Worm (Caenorhabditis elegans): Measurements from ENCODE around the gene K07F5.17.

Gene K07F5.17

ce11 chrIV:9842071-9842470, at the start of gene K07F5.17:
Gene K07F5.17 (plus strand): TSS chrIV:9842371.
- TF ChIP-seq fos-1 (tag; optimal IDR thresholded peaks at IDR 0.05) (no peak), ceh-16 (tag; optimal IDR thresholded peaks at IDR 0.05) (no peak), lsy-12 (tag; optimal IDR thresholded peaks at IDR 0.05) (no peak), ama-1 (optimal IDR thresholded peaks at IDR 0.05) (no peak), lin-15B (tag; optimal IDR thresholded peaks at IDR 0.05) (no peak), sea-2 (GFP tag; optimal IDR thresholded peaks at IDR 0.05) (no peak), nhr-23 (tag; optimal IDR thresholded peaks at IDR 0.05) (no peak), fkh-2 (tag; optimal IDR thresholded peaks at IDR 0.05) (no peak)

ce11 chrIV:9795250-9795649, 46.9 kb upstream of the K07F5.17 start:
- TF ChIP-seq R02D3.7 (tag; optimal IDR thresholded peaks at IDR 0.05) = no peak
- TF ChIP-seq ama-1 (optimal IDR thresholded peaks at IDR 0.05) = no peak
- no peak for TF ChIP-seq nhr-67 (tag; optimal IDR thresholded peaks at IDR 0.05)
- TF ChIP-seq fkh-10 (GFP tag; optimal IDR thresholded peaks at IDR 0.05) = no peak
- no peak for TF ChIP-seq ceh-28 (tag; optimal IDR thresholded peaks at IDR 0.05)

DNA sequence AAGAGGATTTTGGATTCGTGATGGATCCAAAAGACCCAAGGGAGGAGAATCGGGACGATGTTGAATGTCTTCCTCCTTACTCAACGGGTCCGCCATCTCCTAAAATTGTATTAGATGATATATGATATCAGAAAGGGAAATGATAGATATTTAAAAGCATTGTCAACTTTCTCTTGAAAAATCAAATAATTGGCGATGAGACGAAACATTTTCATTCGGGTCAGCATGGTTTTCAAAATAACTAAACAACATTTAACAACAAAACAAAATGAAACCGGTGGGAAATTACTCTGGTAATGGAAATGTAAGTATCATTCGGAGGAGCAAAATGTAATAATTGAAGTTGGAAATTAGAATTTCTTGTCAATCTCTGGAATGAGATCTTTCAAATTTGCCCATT, 45.7 kb upstream of the K07F5.17 start, which contains the start of gene pis-1:
Gene pis-1 (minus strand): TSS at position 101 of the 400 bp plus-strand sequence.
- TF ChIP-seq skn-1 (tag; optimal IDR thresholded peaks at IDR 0.05) = no peak
- TF ChIP-seq zag-1 (tag; optimal IDR thresholded peaks at IDR 0.05) = no peak
- no peak for TF ChIP-seq hmg-11 (tag; optimal IDR thresholded peaks at IDR 0.05)
- TF ChIP-seq elt-3 (tag; optimal IDR thresholded peaks at IDR 0.05) = no peak
- no peak for TF ChIP-seq nhr-237 (tag; optimal IDR thresholded peaks at IDR 0.05)
- no peak for TF ChIP-seq nhr-77 (tag; optimal IDR thresholded peaks at IDR 0.05)
- no peak for TF ChIP-seq nhr-25 (tag; optimal IDR thresholded peaks at IDR 0.05)
- no peak for TF ChIP-seq ceh-16 (tag; optimal IDR thresholded peaks at IDR 0.05)
- no peak for TF ChIP-seq snpc-4 (tag; optimal IDR thresholded peaks at IDR 0.05)
- no peak for TF ChIP-seq unc-39 (tag; optimal IDR thresholded peaks at IDR 0.05)
- TF ChIP-seq nfya-1 (tag; optimal IDR thresholded peaks at IDR 0.05; ENCODE audit: insufficient read depth) = no peak

- no peak for TF ChIP-seq unc-62 (GFP tag; optimal IDR thresholded peaks at IDR 0.05)
- TF ChIP-seq elt-2 (tag; optimal IDR thresholded peaks at IDR 0.05) = peak; percentile 69
- no peak for TF ChIP-seq fkh-10 (GFP tag; optimal IDR thresholded peaks at IDR 0.05)
- peak; percentile 2 for TF ChIP-seq nhr-43 (tag; optimal IDR thresholded peaks at IDR 0.05; ENCODE audit: poor library complexity, severe bottlenecking)
- TF ChIP-seq lin-39 (tag; optimal IDR thresholded peaks at IDR 0.05) = no peak
- peak; percentile 59 for TF ChIP-seq pqm-1 (tag; optimal IDR thresholded peaks at IDR 0.05)
- TF ChIP-seq lin-15B (tag; optimal IDR thresholded peaks at IDR 0.05) = peak; percentile 20
- no peak for TF ChIP-seq mdl-1 (tag; optimal IDR thresholded peaks at IDR 0.05)
- TF ChIP-seq pha-4 (tag; optimal IDR thresholded peaks at IDR 0.05) = no peak
Observed at ce11 chrIV:9797304-9798003, 44.7 kb upstream of the K07F5.17 start, which contains the start of gene T13F2.2. Gene T13F2.2 (minus strand): TSS chrIV:9797354.

DNA sequence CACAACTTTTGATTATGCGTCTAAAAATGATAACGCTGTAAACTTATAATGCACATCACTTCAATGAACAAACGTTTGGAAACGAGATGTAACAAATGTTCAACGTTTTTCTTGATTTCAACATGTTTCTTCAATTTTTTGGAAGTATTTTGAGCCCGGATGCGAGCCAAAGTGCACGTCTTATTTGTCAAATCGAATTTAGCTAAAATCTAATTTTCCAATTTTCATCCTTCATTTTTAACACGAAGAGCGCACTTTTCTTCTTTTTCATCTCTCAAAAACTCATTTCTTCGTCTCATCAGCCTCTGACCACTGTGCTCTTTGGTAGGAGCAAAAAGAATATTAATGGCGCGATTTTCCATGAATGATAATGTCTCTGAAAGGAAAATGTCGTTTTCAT, 43.9 kb upstream of the K07F5.17 start:
- no peak for TF ChIP-seq tbx-2 (tag; optimal IDR thresholded peaks at IDR 0.05)
- no peak for TF ChIP-seq lsy-12 (tag; optimal IDR thresholded peaks at IDR 0.05)
- no peak for TF ChIP-seq eor-1 (tag; optimal IDR thresholded peaks at IDR 0.05)
- TF ChIP-seq elt-2 (tag; optimal IDR thresholded peaks at IDR 0.05) = peak; percentile 23
- TF ChIP-seq nhr-43 (tag; optimal IDR thresholded peaks at IDR 0.05; ENCODE audit: poor library complexity, severe bottlenecking) = no peak
- no peak for TF ChIP-seq ceh-82 (tag; optimal IDR thresholded peaks at IDR 0.05)
- no peak for TF ChIP-seq ztf-11 (tag; optimal IDR thresholded peaks at IDR 0.05)
- no peak for TF ChIP-seq nhr-77 (tag; optimal IDR thresholded peaks at IDR 0.05)

DNA sequence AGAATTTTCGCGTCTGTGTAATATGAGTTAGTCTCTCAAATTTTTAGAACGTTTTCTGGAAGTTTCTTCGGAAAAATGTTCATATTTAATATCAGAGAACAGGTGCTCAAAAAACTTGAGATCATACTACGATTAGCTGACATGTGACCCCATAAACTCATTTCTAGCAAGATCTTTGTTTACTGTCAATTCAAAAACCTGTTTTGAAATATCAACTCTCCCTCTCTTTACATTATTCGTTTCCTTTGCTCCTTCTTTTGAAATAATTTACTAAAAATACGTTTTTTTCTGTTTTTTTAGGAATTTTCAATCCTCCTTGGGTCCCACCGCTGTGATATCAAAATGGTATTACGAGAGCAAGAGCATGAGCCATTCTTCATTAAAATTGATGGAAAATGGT, 43.0 kb upstream of the K07F5.17 start, which contains the start of gene fat-4:
Gene fat-4 (plus strand): TSS at position 301 of the 400 bp plus-strand sequence.
- TF ChIP-seq elt-1 (tag; optimal IDR thresholded peaks at IDR 0.05) (no peak), fos-1 (tag; optimal IDR thresholded peaks at IDR 0.05) (no peak), nhr-12 (tag; optimal IDR thresholded peaks at IDR 0.05) (no peak), ama-1 (optimal IDR thresholded peaks at IDR 0.05) (no peak), ztf-4 (tag; optimal IDR thresholded peaks at IDR 0.05) (no peak), lin-15B (tag; optimal IDR thresholded peaks at IDR 0.05) (no peak), nhr-67 (tag; optimal IDR thresholded peaks at IDR 0.05) (no peak), nfya-1 (tag; optimal IDR thresholded peaks at IDR 0.05; ENCODE audit: insufficient read depth) (no peak), aly-2 (tag; optimal IDR thresholded peaks at IDR 0.05) (no peak), skn-1 (tag; optimal IDR thresholded peaks at IDR 0.05) (no peak), ZK546.5 (tag; optimal IDR thresholded peaks at IDR 0.05) (no peak), unc-62 (GFP tag; optimal IDR thresholded peaks at IDR 0.05) (no peak), egl-5 (tag; optimal IDR thresholded peaks at IDR 0.05) (no peak), pha-4 (tag; optimal IDR thresholded peaks at IDR 0.05) (no peak), elt-3 (tag; optimal IDR thresholded peaks at IDR 0.05) (no peak), ceh-16 (tag; optimal IDR thresholded peaks at IDR 0.05) (no peak)
